Worm (Caenorhabditis elegans) whole organism, mixed stage, embryonic: ENCODE measurements around the gene nhr-20.

Source experiments
- blmp-1 ChIP-seq: fragments of 150-350 bp; optimal IDR thresholded peaks from 2 replicates; lab custom pipeline; 2014; ENCODE audit warnings: missing biosample characterization, missing genetic modification characterization
- elt-3 ChIP-seq: fragments of 150-350 bp; optimal IDR thresholded peaks from 2 replicates; lab custom pipeline; 2014; ENCODE audit warnings: missing biosample characterization, missing genetic modification characterization
- lin-13 ChIP-seq: fragments of 150-350 bp; optimal IDR thresholded peaks from 2 replicates; lab custom pipeline; 2014; ENCODE audit warnings: missing biosample characterization, missing genetic modification characterization
- lsy-2 ChIP-seq: fragments of 150-350 bp; optimal IDR thresholded peaks from 2 replicates; lab custom pipeline; 2014; ENCODE audit warnings: missing biosample characterization, missing genetic modification characterization
- mep-1 ChIP-seq: fragments of 150-350 bp; optimal IDR thresholded peaks from 2 replicates; lab custom pipeline; 2017; ENCODE audit warnings: missing biosample characterization, missing genetic modification reagents, missing genetic modification characterization, inconsistent platforms
- pha-4 ChIP-seq: fragments of 150-350 bp; optimal IDR thresholded peaks from 2 replicates; lab custom pipeline; 2018; ENCODE audit warnings: missing biosample characterization, missing genetic modification reagents, missing genetic modification characterization
- snpc-4 ChIP-seq: fragments of 150-350 bp; optimal IDR thresholded peaks from 2 replicates; lab custom pipeline; 2014; ENCODE audit warnings: missing biosample characterization, missing genetic modification characterization
- tbx-8 ChIP-seq: fragments of 200-800 bp; sonication (Bioruptor generic); optimal IDR thresholded peaks from 2 replicates; lab custom pipeline; 2018; ENCODE audit warnings: mild to moderate bottlenecking, missing genetic modification characterization, moderate library complexity, missing compliant biosample characterization
- unc-120 ChIP-seq: sonication (generic microtip); optimal IDR thresholded peaks from 2 replicates; lab custom pipeline; 2017; ENCODE audit warnings: missing genetic modification characterization, missing compliant biosample characterization; ENCODE audit not compliant: poor library complexity, severe bottlenecking
- unc-62 ChIP-seq: fragments of 150-350 bp; optimal IDR thresholded peaks from 2 replicates; lab custom pipeline; 2014; ENCODE audit warnings: missing biosample characterization, missing genetic modification reagents, missing genetic modification characterization

- TF ChIP-seq lin-13 (no peak), elt-3 (tag; lab: Kevin White, UChicago) (no peak), unc-62 (GFP tag; lab: Kevin White, UChicago) (no peak), snpc-4 (tag; lab: Kevin White, UChicago) (no peak), pha-4 (no peak), tbx-8 (GFP tag; lab: Kevin White, UChicago) (no peak), unc-120 (tag; lab: Kevin White, UChicago) (no peak), blmp-1 (tag; lab: Kevin White, UChicago) (no peak), mep-1 (tag; lab: Kevin White, UChicago) (no peak), lsy-2 (tag; lab: Kevin White, UChicago) (no peak)
Measured at ce11 chrIII:4257896-4258295, 24.9 kb upstream of the nhr-20 start.
